Fruit fly (Drosophila melanogaster) whole organism, embryonic: ENCODE data around the gene PIG-B.

Source experiments
- Aef1 ChIP-seq: fragments of 200-800 bp; sonication (Bioruptor generic); IDR thresholded peaks from 3 replicates; pipeline ENCODE4 v1.3.6; 2022; ENCODE audit warnings: missing biosample characterization, missing genetic modification characterization
- Atf6 ChIP-seq: fragments of 200-800 bp; sonication (Bioruptor generic); IDR thresholded peaks from 2 replicates; pipeline ENCODE4 v1.3.6; 2022; ENCODE audit warnings: missing biosample characterization, missing genetic modification characterization
- CG11695 ChIP-seq: fragments of 200-800 bp; sonication (Bioruptor generic); IDR thresholded peaks from 3 replicates; pipeline ENCODE4 v1.3.6; 2022; ENCODE audit warnings: missing biosample characterization, missing genetic modification characterization
- CG12236 ChIP-seq: fragments of 200-800 bp; sonication (Bioruptor generic); optimal IDR thresholded peaks from 2 replicates; lab custom pipeline; 2016; ENCODE audit warnings: missing biosample characterization, missing genetic modification characterization
- CG12299 ChIP-seq: fragments of 200-800 bp; sonication (Bioruptor generic); optimal IDR thresholded peaks from 2 replicates; lab custom pipeline; 2018; ENCODE audit warnings: missing biosample characterization, mild to moderate bottlenecking, missing genetic modification characterization
- CG14710 ChIP-seq: fragments of 200-800 bp; sonication (Bioruptor generic); optimal IDR thresholded peaks from 3 replicates; lab custom pipeline; 2019; ENCODE audit warnings: missing biosample characterization, mild to moderate bottlenecking, missing genetic modification characterization, moderate library complexity
- CG1603 ChIP-seq: fragments of 200-800 bp; sonication (Bioruptor generic); optimal IDR thresholded peaks from 2 replicates; lab custom pipeline; 2019; ENCODE audit warnings: missing biosample characterization, mild to moderate bottlenecking, missing genetic modification characterization, moderate library complexity
- CG17186 ChIP-seq: fragments of 200-800 bp; sonication (Bioruptor generic); optimal IDR thresholded peaks from 3 replicates; lab custom pipeline; 2017; ENCODE audit warnings: missing biosample characterization, missing genetic modification reagents, missing genetic modification characterization
- CG17829 ChIP-seq: fragments of 200-800 bp; optimal IDR thresholded peaks from 2 replicates; lab custom pipeline; 2019; ENCODE audit warnings: missing biosample characterization, mild to moderate bottlenecking, missing genetic modification characterization, moderate library complexity
- CG2116 ChIP-seq: fragments of 200-800 bp; sonication (Bioruptor generic); optimal IDR thresholded peaks from 3 replicates; lab custom pipeline; 2018; ENCODE audit warnings: missing biosample characterization, mild to moderate bottlenecking, missing genetic modification characterization
- CG2712 ChIP-seq: fragments of 200-800 bp; optimal IDR thresholded peaks from 3 replicates; lab custom pipeline; 2019; ENCODE audit warnings: missing biosample characterization, mild to moderate bottlenecking, missing genetic modification characterization, moderate library complexity
- CG31365 ChIP-seq: fragments of 200-800 bp; sonication (Bioruptor generic); optimal IDR thresholded peaks from 2 replicates; lab custom pipeline; 2018; ENCODE audit warnings: missing biosample characterization, mild to moderate bottlenecking, missing genetic modification characterization
- CG34422 ChIP-seq: fragments of 200-800 bp; sonication (Bioruptor generic); IDR thresholded peaks from 3 replicates; pipeline ENCODE4 v1.3.6; 2022; ENCODE audit warnings: missing biosample characterization, missing genetic modification characterization
- CG6272 ChIP-seq: fragments of 200-800 bp; sonication (Bioruptor generic); IDR thresholded peaks from 2 replicates; pipeline ENCODE4 v1.3.6; 2022; ENCODE audit warnings: missing biosample characterization, missing genetic modification characterization
- CG7963 ChIP-seq: fragments of 200-800 bp; sonication (Bioruptor generic); IDR thresholded peaks from 3 replicates; pipeline ENCODE4 v1.3.6; 2022; ENCODE audit warnings: missing biosample characterization, missing genetic modification characterization; ENCODE audit not compliant: partially characterized antibody
- CG9876 ChIP-seq: fragments of 200-800 bp; sonication (Bioruptor generic); optimal IDR thresholded peaks from 2 replicates; lab custom pipeline; 2016; ENCODE audit warnings: missing biosample characterization, missing genetic modification characterization
- CoRest ChIP-seq: fragments of 200-800 bp; sonication (Bioruptor generic); optimal IDR thresholded peaks from 3 replicates; lab custom pipeline; 2018; ENCODE audit warnings: missing biosample characterization, mild to moderate bottlenecking, missing genetic modification characterization, moderate library complexity
- CrebB ChIP-seq: fragments of 200-800 bp; sonication (Bioruptor generic); optimal IDR thresholded peaks from 3 replicates; lab custom pipeline; 2018; ENCODE audit warnings: missing biosample characterization, mild to moderate bottlenecking, missing genetic modification characterization
- HHEX ChIP-seq: fragments of 200-800 bp; sonication (Bioruptor generic); optimal IDR thresholded peaks from 3 replicates; lab custom pipeline; 2017; ENCODE audit warnings: missing biosample characterization, mild to moderate bottlenecking, missing genetic modification characterization, missing genetic modification reagents
- HLH4C ChIP-seq: fragments of 200-800 bp; sonication (Bioruptor generic); IDR thresholded peaks from 3 replicates; pipeline ENCODE4 v1.3.6; 2022; ENCODE audit warnings: missing biosample characterization, missing genetic modification characterization; ENCODE audit not compliant: partially characterized antibody
- MESR4 ChIP-seq: fragments of 200-800 bp; sonication (Bioruptor generic); optimal IDR thresholded peaks from 2 replicates; lab custom pipeline; 2018; ENCODE audit warnings: missing biosample characterization, mild to moderate bottlenecking, missing genetic modification characterization, moderate library complexity
- Mrtf ChIP-seq: fragments of 200-800 bp; sonication (Bioruptor generic); IDR thresholded peaks from 3 replicates; pipeline ENCODE4 v1.3.6; 2022; ENCODE audit warnings: missing biosample characterization, missing genetic modification characterization
- Nf-YB ChIP-seq: fragments of 200-800 bp; sonication (Bioruptor generic); optimal IDR thresholded peaks from 3 replicates; lab custom pipeline; 2019; ENCODE audit warnings: missing biosample characterization, mild to moderate bottlenecking, missing genetic modification characterization, moderate library complexity
- Pdp1 ChIP-seq, 2 experiments: fragments of 200-800 bp; sonication (Bioruptor generic); optimal IDR thresholded peaks; 3 replicates each; lab custom pipeline; 2016; ENCODE audit warnings: missing biosample characterization in 2 of 2, missing genetic modification characterization in 2 of 2, mild to moderate bottlenecking in 1 of 2, moderate library complexity in 1 of 2
- Poxn ChIP-seq: fragments of 200-800 bp; sonication (Bioruptor generic); IDR thresholded peaks from 2 replicates; pipeline ENCODE4 v1.3.6; 2022; ENCODE audit warnings: missing biosample characterization, missing genetic modification characterization
- Sin3A ChIP-seq: fragments of >200 bp; optimal IDR thresholded peaks from 2 replicates; lab custom pipeline; 2018
- Sox102F ChIP-seq: fragments of 200-800 bp; sonication (Bioruptor generic); optimal IDR thresholded peaks from 2 replicates; lab custom pipeline; 2018; ENCODE audit warnings: missing biosample characterization, mild to moderate bottlenecking, missing genetic modification characterization, moderate library complexity
- Sry-β ChIP-seq: fragments of 200-800 bp; sonication (Bioruptor generic); optimal IDR thresholded peaks from 2 replicates; lab custom pipeline; 2018; ENCODE audit warnings: missing biosample characterization, mild to moderate bottlenecking, missing genetic modification characterization, moderate library complexity
- Tbp ChIP-seq: fragments of >200 bp; optimal IDR thresholded peaks from 2 replicates; lab custom pipeline; 2018; ENCODE audit warnings: missing biosample characterization, missing genetic modification characterization
- ac ChIP-seq: fragments of 200-800 bp; sonication (Bioruptor generic); optimal IDR thresholded peaks from 3 replicates; lab custom pipeline; 2017; ENCODE audit warnings: missing biosample characterization, mild to moderate bottlenecking, missing genetic modification characterization
- ato ChIP-seq: fragments of 200-800 bp; sonication (Bioruptor generic); IDR thresholded peaks from 2 replicates; pipeline ENCODE4 v1.3.6; 2022; ENCODE audit warnings: missing biosample characterization, missing genetic modification characterization; ENCODE audit not compliant: partially characterized antibody
- bbx ChIP-seq: fragments of 200-800 bp; sonication (Bioruptor generic); IDR thresholded peaks from 2 replicates; pipeline ENCODE4 v1.3.6; 2022; ENCODE audit warnings: missing biosample characterization, missing genetic modification characterization; ENCODE audit not compliant: partially characterized antibody
- ci ChIP-seq: fragments of 200-800 bp; sonication (Bioruptor generic); IDR thresholded peaks from 3 replicates; pipeline ENCODE4 v1.3.6; 2022; ENCODE audit warnings: missing biosample characterization, missing genetic modification characterization
- crc ChIP-seq: fragments of 200-800 bp; sonication (Bioruptor generic); optimal IDR thresholded peaks from 2 replicates; lab custom pipeline; 2016; ENCODE audit warnings: missing biosample characterization, missing genetic modification characterization
- eyg ChIP-seq: fragments of 200-800 bp; sonication (Bioruptor generic); optimal IDR thresholded peaks from 3 replicates; lab custom pipeline; 2016; ENCODE audit warnings: missing biosample characterization, missing genetic modification characterization
- gfzf ChIP-seq: fragments of 200-800 bp; sonication (Bioruptor generic); optimal IDR thresholded peaks from 2 replicates; lab custom pipeline; 2016; ENCODE audit warnings: missing biosample characterization, mild to moderate bottlenecking, missing genetic modification characterization, moderate library complexity
- gro ChIP-seq: fragments of 200-800 bp; sonication (Bioruptor generic); optimal IDR thresholded peaks from 2 replicates; lab custom pipeline; 2016; ENCODE audit warnings: missing biosample characterization, missing genetic modification characterization
- lov ChIP-seq, 2 experiments: fragments of 200-800 bp in 1 of 2; fragments of >200 bp in 1 of 2; sonication (Bioruptor generic) in 1 of 2; IDR thresholded peaks in 1 of 2; optimal IDR thresholded peaks in 1 of 2; 2 replicates in 1 of 2; 3 replicates in 1 of 2; pipeline versions ENCODE4 v1.3.6 to Lab custom; 2017 to 2022; ENCODE audit warnings: missing biosample characterization in 1 of 2, missing genetic modification characterization in 1 of 2
- nerfin-2 ChIP-seq: fragments of 200-800 bp; sonication (Bioruptor generic); IDR thresholded peaks from 2 replicates; pipeline ENCODE4 v1.3.6; 2022; ENCODE audit warnings: missing biosample characterization, missing genetic modification characterization; ENCODE audit not compliant: partially characterized antibody
- phol ChIP-seq: fragments of 200-800 bp; sonication (Bioruptor generic); optimal IDR thresholded peaks from 3 replicates; lab custom pipeline; 2018; ENCODE audit warnings: missing biosample characterization, mild to moderate bottlenecking, missing genetic modification characterization, moderate library complexity
- psq ChIP-seq: fragments of 200-800 bp; sonication (Bioruptor generic); optimal IDR thresholded peaks from 2 replicates; lab custom pipeline; 2017; ENCODE audit warnings: missing biosample characterization, missing genetic modification characterization
- ro ChIP-seq: fragments of 200-800 bp; sonication (Bioruptor generic); IDR thresholded peaks from 2 replicates; pipeline ENCODE4 v1.3.6; 2022; ENCODE audit warnings: missing biosample characterization, missing genetic modification characterization
- row ChIP-seq: fragments of 200-800 bp; sonication (Bioruptor generic); IDR thresholded peaks from 3 replicates; pipeline ENCODE4 v1.3.6; 2022; ENCODE audit warnings: missing biosample characterization, missing genetic modification characterization
- salm ChIP-seq: fragments of 200-800 bp; sonication (Bioruptor generic); optimal IDR thresholded peaks from 2 replicates; lab custom pipeline; 2018; ENCODE audit warnings: missing biosample characterization, mild to moderate bottlenecking, missing genetic modification characterization
- schlank ChIP-seq: fragments of 200-800 bp; sonication (Bioruptor generic); optimal IDR thresholded peaks from 2 replicates; lab custom pipeline; 2018; ENCODE audit warnings: missing biosample characterization, mild to moderate bottlenecking, missing genetic modification characterization
- sna ChIP-seq: fragments of 200-800 bp; sonication (Bioruptor generic); IDR thresholded peaks from 2 replicates; pipeline ENCODE4 v1.3.6; 2022; ENCODE audit warnings: missing biosample characterization, missing genetic modification characterization; ENCODE audit not compliant: partially characterized antibody
- toy ChIP-seq: fragments of 200-800 bp; sonication (Bioruptor generic); IDR thresholded peaks from 2 replicates; pipeline ENCODE4 v1.3.6; 2022; ENCODE audit warnings: missing biosample characterization, missing genetic modification characterization
- trem ChIP-seq: fragments of 200-800 bp; optimal IDR thresholded peaks from 3 replicates; lab custom pipeline; 2019; ENCODE audit warnings: missing biosample characterization, mild to moderate bottlenecking, missing genetic modification characterization, moderate library complexity
- vnd ChIP-seq: fragments of 200-800 bp; sonication (Bioruptor generic); IDR thresholded peaks from 3 replicates; pipeline ENCODE4 v1.3.6; 2022; ENCODE audit warnings: missing biosample characterization, missing genetic modification characterization; ENCODE audit not compliant: partially characterized antibody
- zfh1 ChIP-seq: fragments of 200-800 bp; sonication (Bioruptor generic); IDR thresholded peaks from 3 replicates; pipeline ENCODE4 v1.3.6; 2022; ENCODE audit warnings: missing biosample characterization, missing genetic modification characterization

PIG-B gene

dm6 chr3L:3811089-3811488, at the start of gene PIG-B, which contains the start of gene CG32263 (continued):
- TF ChIP-seq Pdp1 (GFP tag; optimal IDR thresholded peaks at IDR 0.05; lab: Kevin White, UChicago) (peak in 1 of 2 experiments; percentile 37), toy (GFP tag; lab: Robert Waterston, UW) (no peak), zfh1 (GFP tag; lab: Robert Waterston, UW) (no peak), salm (tag; lab: Kevin White, UChicago) (no peak), CG6272 (GFP tag; lab: Robert Waterston, UW) (no peak), trem (tag; lab: Kevin White, UChicago) (peak; percentile 38), CG31365 (tag; lab: Kevin White, UChicago) (peak; percentile 72), CG2712 (tag; lab: Kevin White, UChicago) (peak; percentile 11), CG34422 (GFP tag; lab: Robert Waterston, UW) (peak; percentile 44; the same call in 1 of the 3 replicates), Nf-YB (GFP tag; lab: Kevin White, UChicago) (no peak), gro (no peak), lov (optimal IDR thresholded peaks at IDR 0.05; lab: Kevin White, UChicago) (no peak), lov (GFP tag; IDR thresholded peaks at IDR 0.05; lab: Robert Waterston, UW) (no peak), CG1603 (tag; lab: Kevin White, UChicago) (peak; percentile 47), gfzf (GFP tag; lab: Kevin White, UChicago) (peak; percentile 83), CoRest (peak; percentile 28), row (GFP tag; lab: Robert Waterston, UW) (peak; percentile 51; the same call in 1 of the 3 replicates), psq (peak; percentile 85), Atf6 (no peak), CrebB (tag; lab: Kevin White, UChicago) (no peak), CG11695 (GFP tag; lab: Robert Waterston, UW) (no peak), eyg (no peak), bbx (GFP tag; lab: Robert Waterston, UW) (peak; percentile 84), Poxn (GFP tag; lab: Robert Waterston, UW) (no peak), ac (GFP tag; lab: Kevin White, UChicago) (no peak), Mrtf (GFP tag; lab: Robert Waterston, UW) (no peak), CG14710 (tag; lab: Kevin White, UChicago) (peak; percentile 29), CG12299 (tag; lab: Kevin White, UChicago) (no peak), ro (GFP tag; lab: Robert Waterston, UW) (no peak), ci (GFP tag; lab: Robert Waterston, UW) (0 out of 3 replicates have a peak, but pooled peaks have one; percentile 40), CG9876 (GFP tag; lab: Kevin White, UChicago) (no peak), Tbp (no peak), crc (no peak), MESR4 (GFP tag; lab: Kevin White, UChicago) (peak; percentile 60), phol (tag; lab: Kevin White, UChicago) (peak; percentile 33), schlank (tag; lab: Kevin White, UChicago) (no peak), vnd (GFP tag; lab: Robert Waterston, UW) (peak; percentile 46; the same call in 1 of the 3 replicates), nerfin-2 (no peak), HLH4C (GFP tag; lab: Robert Waterston, UW) (peak; percentile 66), HHEX (GFP tag; lab: Kevin White, UChicago) (no peak), CG12236 (no peak), Aef1 (GFP tag; lab: Robert Waterston, UW) (no peak), ato (GFP tag; lab: Robert Waterston, UW) (peak; percentile 50; the same call in 1 of the 2 replicates), Sox102F (GFP tag; lab: Kevin White, UChicago) (no peak), CG7963 (GFP tag; lab: Robert Waterston, UW) (peak; percentile 51; the same call in 2 of the 3 replicates), sna (GFP tag; lab: Robert Waterston, UW) (peak; percentile 76), CG2116 (GFP tag; lab: Kevin White, UChicago) (peak; percentile 43), Sin3A (lab: Kevin White, UChicago) (peak; percentile 65), Sry-β (peak; percentile 1), CG17186 (peak; percentile 9), CG17829 (tag; lab: Kevin White, UChicago) (no peak)
